Worm (Caenorhabditis elegans): ENCODE data around the gene Y81B9A.2.

The Y81B9A.2 gene

DNA sequence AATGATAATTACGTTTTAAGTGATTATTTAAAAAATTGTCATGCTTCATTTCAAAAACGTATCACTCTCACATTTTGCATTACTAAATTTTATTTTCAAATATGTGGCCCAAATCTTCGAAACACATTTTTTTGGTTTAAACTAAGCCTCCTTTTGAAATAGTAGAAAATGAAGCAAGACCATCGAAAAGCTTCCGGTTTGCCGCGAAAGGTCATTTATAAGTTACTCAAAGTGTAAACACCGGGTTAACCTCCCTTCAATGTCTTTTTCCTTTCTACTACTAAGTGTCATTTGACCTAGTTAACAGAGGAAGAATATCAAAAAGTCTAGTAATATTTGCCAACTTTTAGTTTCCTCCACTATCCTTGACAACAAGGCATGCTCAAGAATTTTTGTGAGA, 22.8 kb downstream of the Y81B9A.2 start:
- TF ChIP-seq elt-2 (tag; optimal IDR thresholded peaks at IDR 0.05), result no peak
- TF ChIP-seq elt-3 (tag; optimal IDR thresholded peaks at IDR 0.05), result no peak
- TF ChIP-seq aly-2 (tag; optimal IDR thresholded peaks at IDR 0.05), result no peak
- TF ChIP-seq nhr-11 (tag; optimal IDR thresholded peaks at IDR 0.05), result no peak
- TF ChIP-seq eor-1 (tag; optimal IDR thresholded peaks at IDR 0.05), result no peak
- no peak for TF ChIP-seq fkh-10 (GFP tag; optimal IDR thresholded peaks at IDR 0.05)
- TF ChIP-seq nhr-237 (tag; optimal IDR thresholded peaks at IDR 0.05), result no peak
- TF ChIP-seq lin-15B (tag; optimal IDR thresholded peaks at IDR 0.05), result no peak
- no peak for TF ChIP-seq mdl-1 (tag; optimal IDR thresholded peaks at IDR 0.05)
- no peak for TF ChIP-seq nhr-43 (tag; optimal IDR thresholded peaks at IDR 0.05; ENCODE audit: poor library complexity, severe bottlenecking)
- no peak for TF ChIP-seq nhr-25 (tag; optimal IDR thresholded peaks at IDR 0.05)
- no peak for TF ChIP-seq zag-1 (tag; optimal IDR thresholded peaks at IDR 0.05)
- no peak for TF ChIP-seq ceh-82 (tag; optimal IDR thresholded peaks at IDR 0.05)
- no peak for TF ChIP-seq nhr-12 (tag; optimal IDR thresholded peaks at IDR 0.05)
- no peak for TF ChIP-seq nfya-1 (tag; optimal IDR thresholded peaks at IDR 0.05; ENCODE audit: insufficient read depth)
- no peak for TF ChIP-seq pqm-1 (tag; optimal IDR thresholded peaks at IDR 0.05)
- TF ChIP-seq elt-1 (tag; optimal IDR thresholded peaks at IDR 0.05), result no peak
- TF ChIP-seq ama-1 (optimal IDR thresholded peaks at IDR 0.05), result no peak

DNA sequence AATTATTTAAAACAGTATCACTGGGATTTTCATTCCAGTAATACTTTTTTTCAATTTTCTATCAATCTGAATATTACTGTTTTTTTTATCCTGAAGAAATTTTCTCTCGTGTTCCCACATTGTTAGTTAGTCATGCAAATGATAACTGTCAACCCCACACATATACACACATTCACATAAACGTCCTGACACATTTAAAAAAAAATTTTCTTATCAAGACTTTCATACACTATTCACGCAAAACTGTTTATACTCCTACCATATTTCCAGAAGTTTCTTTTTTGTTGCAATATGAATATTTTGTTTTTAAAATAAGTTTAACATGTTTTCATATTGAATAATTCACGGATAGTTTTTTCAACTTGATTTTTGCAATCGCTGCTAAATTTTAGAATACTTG, 24.6 kb downstream of the Y81B9A.2 start:
- TF ChIP-seq pha-4 (tag; optimal IDR thresholded peaks at IDR 0.05) (peak; percentile 28), elt-2 (tag; optimal IDR thresholded peaks at IDR 0.05) (peak; percentile 48), pqm-1 (tag; optimal IDR thresholded peaks at IDR 0.05) (no peak)

DNA sequence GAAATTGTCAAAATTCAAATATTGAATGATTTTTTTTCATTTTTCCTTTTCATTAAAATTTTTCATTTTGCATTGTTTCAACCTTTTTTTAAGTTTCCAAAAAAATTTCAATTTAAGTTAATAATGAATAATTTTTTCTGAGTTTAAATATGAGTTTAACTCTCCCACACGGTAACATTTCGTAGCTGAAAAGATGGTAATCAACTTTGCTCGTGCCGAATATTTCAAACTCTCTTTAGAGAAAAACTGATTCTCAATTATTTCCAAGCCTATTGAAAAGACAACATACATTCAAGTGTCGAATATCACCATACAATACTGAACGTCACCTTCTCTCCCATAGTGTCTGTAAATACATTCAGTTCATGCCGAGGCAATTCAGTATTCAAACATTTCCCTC, 25.0 kb downstream of the Y81B9A.2 start:
- TF ChIP-seq elt-3 (tag; optimal IDR thresholded peaks at IDR 0.05), result no peak
- no peak for TF ChIP-seq mml-1 (tag; optimal IDR thresholded peaks at IDR 0.05)
- no peak for TF ChIP-seq ceh-82 (tag; optimal IDR thresholded peaks at IDR 0.05)
- TF ChIP-seq fos-1 (tag; optimal IDR thresholded peaks at IDR 0.05), result no peak
- TF ChIP-seq nhr-67 (tag; optimal IDR thresholded peaks at IDR 0.05), result no peak
- no peak for TF ChIP-seq nhr-23 (tag; optimal IDR thresholded peaks at IDR 0.05)
- TF ChIP-seq sea-2 (GFP tag; optimal IDR thresholded peaks at IDR 0.05), result no peak
- no peak for TF ChIP-seq nhr-28 (tag; optimal IDR thresholded peaks at IDR 0.05)
- no peak for TF ChIP-seq nfya-1 (tag; optimal IDR thresholded peaks at IDR 0.05; ENCODE audit: insufficient read depth)
- TF ChIP-seq lsy-12 (tag; optimal IDR thresholded peaks at IDR 0.05), result no peak
- no peak for TF ChIP-seq ceh-16 (tag; optimal IDR thresholded peaks at IDR 0.05)
- TF ChIP-seq nhr-12 (tag; optimal IDR thresholded peaks at IDR 0.05), result no peak
- no peak for TF ChIP-seq lin-39 (tag; optimal IDR thresholded peaks at IDR 0.05)

DNA sequence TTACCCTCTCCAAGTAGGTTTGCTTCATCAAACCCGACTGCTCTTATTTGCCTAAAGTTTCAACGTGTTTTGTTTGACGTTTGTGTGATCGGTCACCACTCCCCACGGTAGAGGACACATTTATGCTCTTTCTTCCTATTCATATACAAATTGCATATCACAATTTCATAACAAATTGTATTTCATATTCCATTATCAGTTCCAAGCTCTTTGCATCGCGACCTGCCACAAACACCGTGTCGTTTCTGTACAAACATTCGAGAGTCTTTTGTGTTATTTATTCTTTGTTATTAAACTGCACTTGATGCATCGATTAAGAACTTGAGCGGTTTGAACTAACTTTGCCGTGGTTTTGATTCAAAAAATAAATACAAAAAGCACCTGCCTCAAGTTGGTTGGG, 26.1 kb downstream of the Y81B9A.2 start:
- peak; percentile 59 for TF ChIP-seq pqm-1 (tag; optimal IDR thresholded peaks at IDR 0.05)
- TF ChIP-seq skn-1 (tag; optimal IDR thresholded peaks at IDR 0.05), result no peak
- peak; percentile 71 for TF ChIP-seq elt-2 (tag; optimal IDR thresholded peaks at IDR 0.05)
- peak; percentile 47 for TF ChIP-seq pha-4 (tag; optimal IDR thresholded peaks at IDR 0.05)

DNA sequence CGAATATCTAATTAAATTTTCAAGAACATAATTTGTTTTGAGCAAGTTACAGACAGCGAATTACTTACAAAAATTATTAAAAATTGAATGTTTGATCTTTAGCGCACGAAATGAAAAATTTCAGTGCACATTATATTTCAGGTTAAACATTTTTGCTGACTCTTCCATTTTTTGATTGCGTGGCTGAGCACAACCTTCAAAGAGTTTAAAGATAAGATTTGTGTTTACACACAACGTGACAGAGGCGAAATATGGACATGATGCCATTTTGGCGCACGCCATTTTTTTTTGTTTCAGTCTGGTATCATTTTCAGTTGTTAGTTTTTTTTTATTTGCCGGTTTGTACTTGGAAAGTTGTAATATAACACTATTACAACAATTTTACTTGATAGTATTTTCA, 28.7 kb downstream of the Y81B9A.2 start:
- TF ChIP-seq jun-1 (tag; optimal IDR thresholded peaks at IDR 0.05) (no peak), snpc-4 (tag; optimal IDR thresholded peaks at IDR 0.05) (no peak), nhr-23 (tag; optimal IDR thresholded peaks at IDR 0.05) (no peak), ama-1 (optimal IDR thresholded peaks at IDR 0.05) (no peak), elt-1 (tag; optimal IDR thresholded peaks at IDR 0.05) (no peak), nhr-77 (tag; optimal IDR thresholded peaks at IDR 0.05) (no peak), elt-2 (tag; optimal IDR thresholded peaks at IDR 0.05) (peak; percentile 79), ceh-16 (tag; optimal IDR thresholded peaks at IDR 0.05) (no peak), aly-2 (tag; optimal IDR thresholded peaks at IDR 0.05) (no peak), R02D3.7 (tag; optimal IDR thresholded peaks at IDR 0.05) (no peak), nhr-67 (tag; optimal IDR thresholded peaks at IDR 0.05) (no peak), eor-1 (tag; optimal IDR thresholded peaks at IDR 0.05) (no peak), hmg-11 (tag; optimal IDR thresholded peaks at IDR 0.05) (no peak), nhr-12 (tag; optimal IDR thresholded peaks at IDR 0.05) (no peak), sea-2 (GFP tag; optimal IDR thresholded peaks at IDR 0.05) (no peak), pqm-1 (tag; optimal IDR thresholded peaks at IDR 0.05) (peak; percentile 61), lin-15B (tag; optimal IDR thresholded peaks at IDR 0.05) (no peak), unc-62 (GFP tag; optimal IDR thresholded peaks at IDR 0.05) (no peak), ceh-28 (tag; optimal IDR thresholded peaks at IDR 0.05) (no peak), unc-39 (tag; optimal IDR thresholded peaks at IDR 0.05) (no peak), pha-4 (tag; optimal IDR thresholded peaks at IDR 0.05) (peak; percentile 23), nhr-25 (tag; optimal IDR thresholded peaks at IDR 0.05) (no peak), nhr-237 (tag; optimal IDR thresholded peaks at IDR 0.05) (no peak), egl-27 (tag; optimal IDR thresholded peaks at IDR 0.05) (no peak), lin-39 (tag; optimal IDR thresholded peaks at IDR 0.05) (no peak), fos-1 (tag; optimal IDR thresholded peaks at IDR 0.05) (no peak), ZK546.5 (tag; optimal IDR thresholded peaks at IDR 0.05) (no peak)

Data from whole organism, L3 larva.